Fruit fly (Drosophila melanogaster) whole organism: ENCODE results near the gene Ziz.

Experiments
- CG8478 ChIP-seq: fragments of >200 bp; optimal IDR thresholded peaks from 2 replicates; lab custom pipeline; 2018; ENCODE audit warnings: inconsistent platforms
- Dll ChIP-seq: fragments of >200 bp; optimal IDR thresholded peaks from 2 replicates; lab custom pipeline; 2017
- EcR ChIP-seq, 2 experiments: fragments of >200 bp; optimal IDR thresholded peaks; 2 replicates each; lab custom pipeline; 2017; ENCODE audit warnings: missing biosample characterization in 2 of 2, missing genetic modification characterization in 2 of 2, missing genetic modification reagents in 2 of 2
- pan ChIP-seq: fragments of >200 bp; optimal IDR thresholded peaks from 2 replicates; lab custom pipeline; 2017
- psq ChIP-seq: fragments of >200 bp; optimal IDR thresholded peaks from 2 replicates; lab custom pipeline; 2017
- usp ChIP-seq: fragments of >200 bp; optimal IDR thresholded peaks from 2 replicates; lab custom pipeline; 2017; ENCODE audit warnings: missing biosample characterization, missing genetic modification characterization, mixed read lengths

DNA sequence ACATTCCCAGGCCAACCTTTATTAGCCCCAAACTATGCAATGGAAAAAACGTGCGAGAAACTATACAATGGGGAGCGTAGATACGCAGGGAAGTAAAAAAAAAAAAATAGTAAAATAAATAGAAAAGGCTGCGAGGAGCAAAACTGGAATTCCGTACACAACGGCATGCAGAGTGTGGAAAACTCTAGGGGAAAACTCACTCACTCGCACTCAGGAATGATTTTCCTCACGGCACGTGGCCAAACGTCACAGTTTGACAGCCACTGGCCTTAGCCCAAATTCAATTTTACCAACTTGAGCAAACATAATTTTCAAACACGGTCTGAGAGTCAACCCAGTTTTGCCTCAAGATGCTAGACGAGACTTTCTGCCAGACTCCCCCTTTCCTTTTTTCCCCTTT lies 37.9 kb upstream of the Ziz start:
- TF ChIP-seq usp (GFP tag; lab: Kevin White, UChicago) (no peak), pan (no peak), EcR (GFP tag; optimal IDR thresholded peaks at IDR 0.05; lab: Kevin White, UChicago) (no peak), psq (lab: Kevin White, UChicago) (no peak), Dll (lab: Kevin White, UChicago) (no peak), CG8478 (lab: Kevin White, UChicago) (no peak)
